Worm (Caenorhabditis elegans) whole organism, L4 larva: ENCODE measurements around the gene F54H12.8.
"Not testable (repeated sequence)": the region's sequence is repeated elsewhere in the genome, so short reads cannot be mapped to it uniquely, and the experiment has no call there.

ENCODE experiments used
- daf-8 ChIP-seq: fragments of 200-800 bp; sonication (Bioruptor generic); IDR thresholded peaks from 2 replicates; pipeline ENCODE4 v1.3.6; 2022; ENCODE audit warnings: missing genetic modification characterization, missing compliant biosample characterization
- lim-7 ChIP-seq: fragments of 200-800 bp; sonication (Bioruptor generic); IDR thresholded peaks from 2 replicates; pipeline ENCODE4 v1.3.6; 2022; ENCODE audit warnings: missing genetic modification characterization, missing compliant biosample characterization
- unc-130 ChIP-seq: sonication (generic microtip); optimal IDR thresholded peaks from 2 replicates; lab custom pipeline; 2016; ENCODE audit warnings: missing genetic modification reagents, missing genetic modification characterization, missing compliant biosample characterization

DNA sequence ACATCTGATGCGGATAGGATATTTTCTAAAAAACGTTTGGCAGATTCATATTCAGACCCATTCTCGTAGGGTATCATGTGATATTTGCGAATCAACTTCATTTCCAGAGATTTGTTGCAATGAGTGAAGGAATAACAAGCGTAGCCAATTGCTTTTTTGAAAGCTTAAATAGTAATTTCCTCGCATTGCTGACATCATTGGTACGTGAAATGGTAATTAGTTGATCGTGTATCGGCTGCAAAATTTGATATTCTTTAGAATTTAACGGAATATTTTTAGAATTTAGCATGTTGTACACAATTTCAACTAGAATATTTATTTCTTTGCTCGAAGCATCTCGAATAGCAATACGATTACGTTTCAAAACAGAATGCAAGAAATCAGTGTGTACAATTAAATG lies 6.4 kb downstream of the F54H12.8 start, which contains the start of gene F54H12.4:
- not testable (repeated sequence) for TF ChIP-seq unc-130 (GFP tag; lab: Kevin White, UChicago); daf-8; lim-7
